Worm (Caenorhabditis elegans): ENCODE results near the gene F09E10.6.

DNA sequence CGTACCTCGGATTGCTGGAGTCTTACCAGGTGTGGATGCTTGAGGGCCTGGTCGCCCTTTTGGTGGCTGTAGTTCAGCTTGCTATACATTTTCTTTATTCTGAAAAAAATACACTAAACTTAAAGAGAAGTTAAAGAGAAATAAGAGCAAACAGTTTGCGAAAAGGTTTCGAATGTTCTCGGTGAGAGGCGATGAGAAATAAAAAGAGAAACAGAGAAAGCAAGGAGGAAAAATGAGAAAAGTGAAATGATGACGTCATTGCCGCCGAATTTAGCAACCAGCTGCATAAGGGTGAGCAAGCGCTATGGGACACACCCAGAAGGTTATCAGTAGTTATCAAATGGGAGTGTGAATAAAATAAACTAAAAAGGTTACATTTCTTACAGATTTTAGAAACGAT is 43.7 kb downstream of the F09E10.6 start, which contains the start of gene cebp-1:
- TF ChIP-seq unc-62 (GFP tag; optimal IDR thresholded peaks at IDR 0.05) (no peak), lin-13 (GFP tag; optimal IDR thresholded peaks at IDR 0.05) (no peak), nhr-21 (tag; optimal IDR thresholded peaks at IDR 0.05) (no peak), nhr-77 (tag; optimal IDR thresholded peaks at IDR 0.05) (no peak), nhr-11 (tag; optimal IDR thresholded peaks at IDR 0.05) (no peak), nhr-129 (tag; optimal IDR thresholded peaks at IDR 0.05) (no peak), nhr-12 (tag; optimal IDR thresholded peaks at IDR 0.05) (no peak), unc-55 (GFP tag; optimal IDR thresholded peaks at IDR 0.05) (peak; percentile 36), lin-11 (tag; optimal IDR thresholded peaks at IDR 0.05) (no peak), ZK546.5 (tag; optimal IDR thresholded peaks at IDR 0.05) (no peak)

All from whole organism, L2 larva.